Fruit fly (Drosophila melanogaster) whole organism, embryonic: ENCODE data around the gene Pex10.

Source experiments
- Abd-B ChIP-seq: fragments of 200-800 bp; sonication (Bioruptor generic); optimal IDR thresholded peaks from 2 replicates; lab custom pipeline; 2018; ENCODE audit warnings: missing biosample characterization, mild to moderate bottlenecking, missing genetic modification characterization, moderate library complexity
- Asciz ChIP-seq: fragments of 200-800 bp; sonication (Bioruptor generic); optimal IDR thresholded peaks from 2 replicates; lab custom pipeline; 2017; ENCODE audit warnings: missing biosample characterization, mild to moderate bottlenecking, missing genetic modification characterization, missing genetic modification reagents
- Atf3 ChIP-seq: fragments of 200-800 bp; sonication (Bioruptor generic); optimal IDR thresholded peaks from 3 replicates; lab custom pipeline; 2016; ENCODE audit warnings: missing biosample characterization, missing genetic modification characterization
- CG10267 ChIP-seq: fragments of 200-800 bp; sonication (Bioruptor generic); optimal IDR thresholded peaks from 2 replicates; lab custom pipeline; 2018; ENCODE audit warnings: missing biosample characterization, mild to moderate bottlenecking, missing genetic modification characterization, moderate library complexity
- CG1233 ChIP-seq: fragments of 200-800 bp; sonication (Bioruptor generic); optimal IDR thresholded peaks from 4 replicates; lab custom pipeline; 2018; ENCODE audit warnings: missing biosample characterization, mild to moderate bottlenecking, missing genetic modification characterization
- CG12659 ChIP-seq: fragments of 200-800 bp; sonication (Bioruptor generic); optimal IDR thresholded peaks from 3 replicates; lab custom pipeline; 2017; ENCODE audit warnings: mild to moderate bottlenecking, missing biosample characterization, missing genetic modification reagents, missing genetic modification characterization
- CG13287 ChIP-seq: fragments of 200-800 bp; sonication (Bioruptor generic); IDR thresholded peaks from 2 replicates; pipeline ENCODE4 v1.3.6; 2022; ENCODE audit warnings: missing biosample characterization, missing genetic modification characterization; ENCODE audit not compliant: partially characterized antibody
- CG13624 ChIP-seq: fragments of 200-800 bp; sonication (Bioruptor generic); optimal IDR thresholded peaks from 2 replicates; lab custom pipeline; 2016; ENCODE audit warnings: missing biosample characterization, missing genetic modification characterization
- CG1603 ChIP-seq: fragments of 200-800 bp; sonication (Bioruptor generic); optimal IDR thresholded peaks from 2 replicates; lab custom pipeline; 2019; ENCODE audit warnings: missing biosample characterization, mild to moderate bottlenecking, missing genetic modification characterization, moderate library complexity
- CG18599 ChIP-seq: fragments of 200-800 bp; sonication (Bioruptor generic); optimal IDR thresholded peaks from 3 replicates; lab custom pipeline; 2017; ENCODE audit warnings: missing biosample characterization, missing genetic modification characterization, mild to moderate bottlenecking, moderate library complexity, missing genetic modification reagents
- CG2712 ChIP-seq: fragments of 200-800 bp; optimal IDR thresholded peaks from 3 replicates; lab custom pipeline; 2019; ENCODE audit warnings: missing biosample characterization, mild to moderate bottlenecking, missing genetic modification characterization, moderate library complexity
- CG3065 ChIP-seq: fragments of 200-800 bp; sonication (Bioruptor generic); optimal IDR thresholded peaks from 2 replicates; lab custom pipeline; 2016; ENCODE audit warnings: missing biosample characterization, missing genetic modification characterization
- CG31441 ChIP-seq: fragments of 200-800 bp; sonication (Bioruptor generic); IDR thresholded peaks from 2 replicates; pipeline ENCODE4 v1.3.6; 2022; ENCODE audit warnings: missing biosample characterization, missing genetic modification characterization
- CG3995 ChIP-seq: fragments of 200-800 bp; sonication (Bioruptor generic); optimal IDR thresholded peaks from 3 replicates; lab custom pipeline; 2016; ENCODE audit warnings: missing biosample characterization, missing genetic modification characterization
- CG4707 ChIP-seq: fragments of 200-800 bp; sonication (Bioruptor generic); optimal IDR thresholded peaks from 2 replicates; lab custom pipeline; 2018; ENCODE audit warnings: missing biosample characterization, mild to moderate bottlenecking, missing genetic modification characterization, moderate library complexity
- CG8944 ChIP-seq: fragments of 200-800 bp; sonication (Bioruptor generic); optimal IDR thresholded peaks from 3 replicates; lab custom pipeline; 2016; ENCODE audit warnings: missing biosample characterization, missing genetic modification characterization
- Ets65A ChIP-seq: fragments of 200-800 bp; sonication (Bioruptor generic); peaks from one replicate; lab custom pipeline; 2016; ENCODE audit warnings: missing biosample characterization, missing genetic modification characterization
- Gsc ChIP-seq: fragments of 200-800 bp; sonication (Bioruptor generic); IDR thresholded peaks from 2 replicates; pipeline ENCODE4 v1.3.6; 2022; ENCODE audit warnings: missing biosample characterization, missing genetic modification characterization
- H2.0 ChIP-seq: fragments of 200-800 bp; sonication (Bioruptor generic); IDR thresholded peaks from 2 replicates; pipeline ENCODE4 v1.3.6; 2022; ENCODE audit warnings: missing biosample characterization, missing genetic modification characterization
- HLH3B ChIP-seq: fragments of 200-800 bp; sonication (Bioruptor generic); IDR thresholded peaks from 2 replicates; pipeline ENCODE4 v1.3.6; 2022; ENCODE audit warnings: missing biosample characterization, missing genetic modification characterization
- Jarid2 ChIP-seq: fragments of 200-800 bp; sonication (Bioruptor generic); optimal IDR thresholded peaks from 3 replicates; lab custom pipeline; 2017; ENCODE audit warnings: mild to moderate bottlenecking, missing biosample characterization, missing genetic modification reagents, missing genetic modification characterization
- Myb ChIP-seq: fragments of 200-800 bp; sonication (Bioruptor generic); optimal IDR thresholded peaks from 2 replicates; lab custom pipeline; 2016; ENCODE audit warnings: missing biosample characterization, missing genetic modification characterization
- Pdp1 ChIP-seq, 2 experiments: fragments of 200-800 bp; sonication (Bioruptor generic); optimal IDR thresholded peaks; 3 replicates each; lab custom pipeline; 2016; ENCODE audit warnings: missing biosample characterization in 2 of 2, missing genetic modification characterization in 2 of 2, mild to moderate bottlenecking in 1 of 2, moderate library complexity in 1 of 2
- Ravus ChIP-seq: fragments of 200-800 bp; sonication (Bioruptor generic); IDR thresholded peaks from 2 replicates; pipeline ENCODE4 v1.3.6; 2022; ENCODE audit warnings: missing biosample characterization, missing genetic modification characterization
- Sin3A ChIP-seq: fragments of >200 bp; optimal IDR thresholded peaks from 2 replicates; lab custom pipeline; 2018
- Sox100B ChIP-seq: fragments of 200-800 bp; sonication (Bioruptor generic); optimal IDR thresholded peaks from 3 replicates; lab custom pipeline; 2018; ENCODE audit warnings: missing biosample characterization, mild to moderate bottlenecking, missing genetic modification characterization
- Ssrp ChIP-seq: fragments of 200-800 bp; sonication (Bioruptor generic); optimal IDR thresholded peaks from 2 replicates; lab custom pipeline; 2018; ENCODE audit warnings: missing biosample characterization, mild to moderate bottlenecking, missing genetic modification characterization, moderate library complexity
- Stat92E ChIP-seq, 3 experiments: fragments of >200 bp in 2 of 3; fragments of 200-800 bp in 1 of 3; sonication (Bioruptor generic) in 1 of 3; optimal IDR thresholded peaks; 2 replicates each; lab custom pipeline; 2017 to 2019; ENCODE audit warnings: missing biosample characterization in 3 of 3, missing genetic modification characterization in 3 of 3, mild to moderate bottlenecking in 1 of 3, moderate library complexity in 1 of 3
- Xrp1 ChIP-seq: fragments of 200-800 bp; sonication (Bioruptor generic); IDR thresholded peaks from 2 replicates; pipeline ENCODE4 v1.3.6; 2022; ENCODE audit warnings: missing biosample characterization, missing genetic modification characterization
- ash1 ChIP-seq: fragments of 200-800 bp; sonication (Bioruptor generic); optimal IDR thresholded peaks from 2 replicates; lab custom pipeline; 2018; ENCODE audit warnings: missing biosample characterization, mild to moderate bottlenecking, missing genetic modification characterization
- chif ChIP-seq, 2 experiments: fragments of 200-800 bp; sonication (Bioruptor generic); optimal IDR thresholded peaks; 3 replicates each; lab custom pipeline; 2016; ENCODE audit warnings: missing biosample characterization in 2 of 2, missing genetic modification characterization in 2 of 2
- dimm ChIP-seq: fragments of 200-800 bp; sonication (Bioruptor generic); IDR thresholded peaks from 2 replicates; pipeline ENCODE4 v1.3.6; 2022; ENCODE audit warnings: missing biosample characterization, missing genetic modification characterization
- disco-r ChIP-seq: fragments of 200-800 bp; sonication (Bioruptor generic); optimal IDR thresholded peaks from 2 replicates; lab custom pipeline; 2016; ENCODE audit warnings: missing biosample characterization, missing genetic modification characterization
- dysf ChIP-seq: fragments of 200-800 bp; sonication (Bioruptor generic); IDR thresholded peaks from 3 replicates; pipeline ENCODE4 v1.3.6; 2022; ENCODE audit warnings: missing biosample characterization, missing genetic modification characterization
- gcm2 ChIP-seq: fragments of 200-800 bp; sonication (Bioruptor generic); optimal IDR thresholded peaks from 2 replicates; lab custom pipeline; 2016; ENCODE audit warnings: missing biosample characterization, missing genetic modification characterization
- hkb ChIP-seq, 2 experiments: fragments of 200-800 bp in 1 of 2; fragments of >200 bp in 1 of 2; sonication (Bioruptor generic) in 1 of 2; IDR thresholded peaks in 1 of 2; optimal IDR thresholded peaks in 1 of 2; 2 replicates each; pipeline versions ENCODE4 v1.3.6 to Lab custom; 2017 to 2022; ENCODE audit warnings: missing biosample characterization in 1 of 2, missing genetic modification characterization in 1 of 2
- inv ChIP-seq: fragments of 200-800 bp; sonication (Bioruptor generic); IDR thresholded peaks from 2 replicates; pipeline ENCODE4 v1.3.6; 2022; ENCODE audit warnings: missing biosample characterization, missing genetic modification characterization; ENCODE audit not compliant: partially characterized antibody
- jumu ChIP-seq: fragments of 200-800 bp; sonication (Bioruptor generic); optimal IDR thresholded peaks from 3 replicates; lab custom pipeline; 2016; ENCODE audit warnings: missing biosample characterization, missing genetic modification characterization
- klu ChIP-seq: fragments of 200-800 bp; sonication (Bioruptor generic); IDR thresholded peaks from 2 replicates; pipeline ENCODE4 v1.3.6; 2022; ENCODE audit warnings: missing biosample characterization, missing genetic modification characterization
- lab ChIP-seq: fragments of 200-800 bp; sonication (Bioruptor generic); optimal IDR thresholded peaks from 3 replicates; lab custom pipeline; 2017; ENCODE audit warnings: missing biosample characterization, missing genetic modification characterization, mild to moderate bottlenecking, moderate library complexity, missing genetic modification reagents
- lilli ChIP-seq: fragments of 200-800 bp; sonication (Bioruptor generic); optimal IDR thresholded peaks from 3 replicates; lab custom pipeline; 2016; ENCODE audit warnings: missing biosample characterization, missing genetic modification characterization
- lola ChIP-seq, 3 experiments: fragments of >200 bp in 2 of 3; fragments of 200-800 bp in 1 of 3; sonication (Bioruptor generic) in 1 of 3; optimal IDR thresholded peaks; 2 replicates each; lab custom pipeline; 2017 to 2019; ENCODE audit warnings: missing biosample characterization in 3 of 3, missing genetic modification characterization in 3 of 3, mild to moderate bottlenecking in 1 of 3, moderate library complexity in 1 of 3
- pb ChIP-seq: fragments of 200-800 bp; sonication (Bioruptor generic); optimal IDR thresholded peaks from 3 replicates; lab custom pipeline; 2016; ENCODE audit warnings: missing biosample characterization, missing genetic modification characterization
- sd ChIP-seq: fragments of 200-800 bp; sonication (Bioruptor generic); optimal IDR thresholded peaks from 3 replicates; lab custom pipeline; 2018; ENCODE audit warnings: missing biosample characterization, mild to moderate bottlenecking, missing genetic modification characterization, moderate library complexity
- toy ChIP-seq: fragments of 200-800 bp; sonication (Bioruptor generic); IDR thresholded peaks from 2 replicates; pipeline ENCODE4 v1.3.6; 2022; ENCODE audit warnings: missing biosample characterization, missing genetic modification characterization
- tx ChIP-seq: fragments of 200-800 bp; sonication (Bioruptor generic); optimal IDR thresholded peaks from 2 replicates; lab custom pipeline; 2016; ENCODE audit warnings: missing biosample characterization, missing genetic modification characterization
- vvl ChIP-seq: fragments of 200-800 bp; sonication (Bioruptor generic); IDR thresholded peaks from 2 replicates; pipeline ENCODE4 v1.3.6; 2022; ENCODE audit warnings: missing biosample characterization, missing genetic modification characterization

The Pex10 gene

dm6 chr3L:1568225-1569161, 10.5 kb downstream of the Pex10 start, which contains the start of gene CG7879 (continued):
- TF ChIP-seq Ravus (GFP tag; lab: Robert Waterston, UW) (no peak), Myb (GFP tag; lab: Kevin White, UChicago) (no peak), CG8944 (GFP tag; lab: Kevin White, UChicago) (peak; percentile 2), pb (GFP tag; lab: Kevin White, UChicago) (no peak), sd (tag; lab: Kevin White, UChicago) (peak; percentile 34), H2.0 (GFP tag; lab: Robert Waterston, UW) (0 out of 2 replicates have a peak, but pooled peaks have one; percentile 13), ash1 (GFP tag; lab: Kevin White, UChicago) (no peak), CG13624 (peak; percentile 10), lilli (GFP tag; lab: Kevin White, UChicago) (peak; percentile 25), CG3995 (GFP tag; lab: Kevin White, UChicago) (peak; percentile 55), gcm2 (GFP tag; lab: Kevin White, UChicago) (no peak), toy (GFP tag; lab: Robert Waterston, UW) (no peak), Atf3 (GFP tag; lab: Kevin White, UChicago) (no peak), klu (GFP tag; lab: Robert Waterston, UW) (peak; percentile 92), disco-r (GFP tag; lab: Kevin White, UChicago) (no peak), Ssrp (tag; lab: Kevin White, UChicago) (peak; percentile 1), CG4707 (GFP tag; lab: Kevin White, UChicago) (peak; percentile 19), CG13287 (peak; percentile 32; the same call in 1 of the 2 replicates), CG1603 (peak; percentile 55), chif (GFP tag; optimal IDR thresholded peaks at IDR 0.05; lab: Kevin White, UChicago) (no peak), CG31441 (GFP tag; lab: Robert Waterston, UW) (no peak; the same call in 1 of the 2 replicates), CG2712 (tag; lab: Kevin White, UChicago) (peak; percentile 10), lab (peak; percentile 42), Stat92E (GFP tag; optimal IDR thresholded peaks at IDR 0.05; lab: Kevin White, UChicago) (peak in 1 of 3 experiments; percentile 37), CG12659 (GFP tag; lab: Kevin White, UChicago) (peak; percentile 59), Abd-B (GFP tag; lab: Kevin White, UChicago) (no peak), lola (GFP tag; optimal IDR thresholded peaks at IDR 0.05; lab: Kevin White, UChicago) (peak in 1 of 3 experiments; percentile 22), inv (GFP tag; lab: Robert Waterston, UW) (no peak), Sin3A (lab: Kevin White, UChicago) (peak; percentile 62), CG3065 (no peak), Gsc (GFP tag; lab: Robert Waterston, UW) (no peak), Jarid2 (GFP tag; lab: Kevin White, UChicago) (peak; percentile 31), CG10267 (tag; lab: Kevin White, UChicago) (peak; percentile 2), Ets65A (GFP tag; lab: Kevin White, UChicago) (peak; percentile 81), Sox100B (GFP tag; lab: Kevin White, UChicago) (no peak), hkb (optimal IDR thresholded peaks at IDR 0.05; lab: Kevin White, UChicago) (no peak), hkb (GFP tag; IDR thresholded peaks at IDR 0.05; lab: Robert Waterston, UW) (0 out of 2 replicates have a peak, but pooled peaks have one; percentile 24), vvl (GFP tag; lab: Robert Waterston, UW) (peak; percentile 17), Asciz (GFP tag; lab: Kevin White, UChicago) (no peak), dysf (GFP tag; lab: Robert Waterston, UW) (peak; percentile 44; the same call in 1 of the 3 replicates), jumu (no peak), tx (GFP tag; lab: Kevin White, UChicago) (no peak), Xrp1 (GFP tag; lab: Robert Waterston, UW) (0 out of 2 replicates have a peak, but pooled peaks have one; percentile 13), CG1233 (peak; percentile 27), Pdp1 (GFP tag; optimal IDR thresholded peaks at IDR 0.05; lab: Kevin White, UChicago) (peak in 1 of 2 experiments; percentile 76), dimm (no peak), CG18599 (GFP tag; lab: Kevin White, UChicago) (no peak), HLH3B (no peak)
